Fruit fly (Drosophila melanogaster) whole organism, wandering third instar larva: ENCODE measurements around the gene CG1077.

Source experiments
- Myc ChIP-seq: fragments of >200 bp; optimal IDR thresholded peaks from 2 replicates; lab custom pipeline; 2017
- N ChIP-seq: fragments of >200 bp; optimal IDR thresholded peaks from 2 replicates; lab custom pipeline; 2018; ENCODE audit warnings: missing biosample characterization, missing external identifiers, missing genetic modification characterization
- foxo ChIP-seq, 2 experiments: fragments of 200-800 bp; sonication (Bioruptor generic); optimal IDR thresholded peaks; 2 replicates in 1 of 2; 3 replicates in 1 of 2; lab custom pipeline; 2016 to 2017; ENCODE audit warnings: missing biosample characterization in 2 of 2, missing genetic modification characterization in 2 of 2
- jim ChIP-seq: fragments of 175-275, 200-325 bp; sonication (Bioruptor generic); optimal IDR thresholded peaks from 2 replicates; lab custom pipeline; 2016; ENCODE audit warnings: missing biosample characterization, mild to moderate bottlenecking, missing genetic modification characterization
- usp ChIP-seq: fragments of >200 bp; optimal IDR thresholded peaks from 2 replicates; lab custom pipeline; 2017; ENCODE audit warnings: missing biosample characterization, missing genetic modification characterization

dm6 chr3R:6187015-6187414, 19.7 kb downstream of the CG1077 start, which contains the start of gene NPFR:
- TF ChIP-seq jim = no peak
- no peak for TF ChIP-seq usp
- TF ChIP-seq foxo (GFP tag; optimal IDR thresholded peaks at IDR 0.05; lab: Kevin White, UChicago) = no peak
- no peak for TF ChIP-seq Myc (lab: Kevin White, UChicago)
- TF ChIP-seq N (GFP tag; lab: Kevin White, UChicago) = no peak
